Worm (Caenorhabditis elegans) whole organism, L2 larva: ENCODE data around the gene Y43F8B.23.

ENCODE experiments used
- ceh-82 ChIP-seq: fragments of 150-350 bp; optimal IDR thresholded peaks from 2 replicates; lab custom pipeline; 2014; ENCODE audit warnings: missing biosample characterization, missing genetic modification characterization
- nhr-77 ChIP-seq: fragments of 150-350 bp; optimal IDR thresholded peaks from 2 replicates; lab custom pipeline; 2014; ENCODE audit warnings: missing biosample characterization, missing genetic modification characterization

ce11 chrV:19429605-19430004, 37.8 kb downstream of the Y43F8B.23 start:
- no peak for TF ChIP-seq ceh-82
- no peak for TF ChIP-seq nhr-77 (tag; lab: Kevin White, UChicago)
